Worm (Caenorhabditis elegans) whole organism, mixed stage, embryonic: ENCODE results near the gene str-33.

Experiments
- bed-3 ChIP-seq: fragments of 200-800 bp; sonication (Bioruptor generic); optimal IDR thresholded peaks from 3 replicates; lab custom pipeline; 2018; ENCODE audit warnings: mild to moderate bottlenecking, missing genetic modification characterization, moderate library complexity, missing compliant biosample characterization
- blmp-1 ChIP-seq: fragments of 150-350 bp; optimal IDR thresholded peaks from 2 replicates; lab custom pipeline; 2014; ENCODE audit warnings: missing biosample characterization, missing genetic modification characterization
- ceh-39 ChIP-seq: fragments of 150-350 bp; optimal IDR thresholded peaks from 2 replicates; lab custom pipeline; 2014; ENCODE audit warnings: missing biosample characterization, missing genetic modification characterization
- ceh-43 ChIP-seq: fragments of 200-800 bp; sonication (Bioruptor generic); optimal IDR thresholded peaks from 2 replicates; lab custom pipeline; 2018; ENCODE audit warnings: mild to moderate bottlenecking, missing genetic modification characterization, moderate library complexity, missing compliant biosample characterization
- ceh-83 ChIP-seq: fragments of 200-800 bp; sonication (Bioruptor generic); optimal IDR thresholded peaks from 2 replicates; lab custom pipeline; 2018; ENCODE audit warnings: mild to moderate bottlenecking, missing genetic modification characterization, missing compliant biosample characterization
- ces-1 ChIP-seq: fragments of 150-350 bp; optimal IDR thresholded peaks from 2 replicates; lab custom pipeline; 2014; ENCODE audit warnings: missing biosample characterization, missing genetic modification reagents, missing genetic modification characterization
- cnd-1 ChIP-seq: fragments of 200-800 bp; sonication (Bioruptor generic); optimal IDR thresholded peaks from 2 replicates; lab custom pipeline; 2018; ENCODE audit warnings: mild to moderate bottlenecking, missing genetic modification characterization, missing compliant biosample characterization
- drap-1 ChIP-seq: fragments of 200-800 bp; sonication (Bioruptor generic); optimal IDR thresholded peaks from 3 replicates; lab custom pipeline; 2018; ENCODE audit warnings: mild to moderate bottlenecking, missing genetic modification characterization, missing compliant biosample characterization
- elt-1 ChIP-seq: sonication (generic microtip); optimal IDR thresholded peaks from 2 replicates; lab custom pipeline; 2017; ENCODE audit warnings: missing genetic modification characterization, mild to moderate bottlenecking, missing compliant biosample characterization, antibody characterized with exemption, moderate library complexity, borderline replicate concordance; ENCODE audit not compliant: insufficient read depth
- elt-3 ChIP-seq: fragments of 150-350 bp; optimal IDR thresholded peaks from 2 replicates; lab custom pipeline; 2014; ENCODE audit warnings: missing biosample characterization, missing genetic modification characterization
- flh-1 ChIP-seq: fragments of 200-800 bp; sonication (Bioruptor generic); optimal IDR thresholded peaks from 2 replicates; lab custom pipeline; 2018; ENCODE audit warnings: mild to moderate bottlenecking, missing genetic modification characterization, moderate library complexity, missing compliant biosample characterization
- ham-2 ChIP-seq: fragments of 200-800 bp; sonication (Bioruptor generic); optimal IDR thresholded peaks from 2 replicates; lab custom pipeline; 2018; ENCODE audit warnings: mild to moderate bottlenecking, missing genetic modification characterization, missing compliant biosample characterization
- hlh-1 ChIP-seq: fragments of 150-350 bp; optimal IDR thresholded peaks from 2 replicates; lab custom pipeline; 2014; ENCODE audit warnings: missing biosample characterization, missing genetic modification reagents, missing genetic modification characterization
- lin-13 ChIP-seq: fragments of 150-350 bp; optimal IDR thresholded peaks from 2 replicates; lab custom pipeline; 2014; ENCODE audit warnings: missing biosample characterization, missing genetic modification characterization
- lin-32 ChIP-seq: fragments of 200-800 bp; sonication (Bioruptor generic); optimal IDR thresholded peaks from 2 replicates; lab custom pipeline; 2018; ENCODE audit warnings: mild to moderate bottlenecking, missing genetic modification characterization, missing compliant biosample characterization
- lsy-2 ChIP-seq: fragments of 150-350 bp; optimal IDR thresholded peaks from 2 replicates; lab custom pipeline; 2014; ENCODE audit warnings: missing biosample characterization, missing genetic modification characterization
- mab-5 ChIP-seq: fragments of 150-350 bp; optimal IDR thresholded peaks from 2 replicates; lab custom pipeline; 2014; ENCODE audit warnings: missing biosample characterization, missing genetic modification characterization
- mep-1 ChIP-seq: fragments of 150-350 bp; optimal IDR thresholded peaks from 2 replicates; lab custom pipeline; 2017; ENCODE audit warnings: missing biosample characterization, missing genetic modification reagents, missing genetic modification characterization, inconsistent platforms
- mls-2 ChIP-seq: sonication (generic microtip); optimal IDR thresholded peaks from 2 replicates; lab custom pipeline; 2016; ENCODE audit warnings: mild to moderate bottlenecking, missing genetic modification characterization, moderate library complexity, missing compliant biosample characterization
- nhr-12 ChIP-seq: fragments of 150-350 bp; optimal IDR thresholded peaks from 2 replicates; lab custom pipeline; 2014; ENCODE audit warnings: missing biosample characterization, missing genetic modification characterization
- nhr-2 ChIP-seq: fragments of 150-350 bp; optimal IDR thresholded peaks from 2 replicates; lab custom pipeline; 2014; ENCODE audit warnings: missing biosample characterization, missing genetic modification characterization
- nhr-237 ChIP-seq: fragments of 150-350 bp; optimal IDR thresholded peaks from 2 replicates; lab custom pipeline; 2014; ENCODE audit warnings: missing biosample characterization, missing genetic modification characterization
- nhr-28 ChIP-seq: fragments of 150-350 bp; optimal IDR thresholded peaks from 2 replicates; lab custom pipeline; 2014; ENCODE audit warnings: missing biosample characterization, missing genetic modification characterization
- nhr-76 ChIP-seq: sonication (generic microtip); optimal IDR thresholded peaks from 2 replicates; lab custom pipeline; 2017; ENCODE audit warnings: missing biosample characterization, missing genetic modification characterization
- pha-4 ChIP-seq: fragments of 150-350 bp; optimal IDR thresholded peaks from 2 replicates; lab custom pipeline; 2018; ENCODE audit warnings: missing biosample characterization, missing genetic modification reagents, missing genetic modification characterization
- snpc-4 ChIP-seq: fragments of 150-350 bp; optimal IDR thresholded peaks from 2 replicates; lab custom pipeline; 2014; ENCODE audit warnings: missing biosample characterization, missing genetic modification characterization
- sptf-1 ChIP-seq: sonication (generic microtip); optimal IDR thresholded peaks from 2 replicates; lab custom pipeline; 2017; ENCODE audit warnings: mild to moderate bottlenecking, missing genetic modification characterization, moderate library complexity, missing compliant biosample characterization
- tbx-8 ChIP-seq: fragments of 200-800 bp; sonication (Bioruptor generic); optimal IDR thresholded peaks from 2 replicates; lab custom pipeline; 2018; ENCODE audit warnings: mild to moderate bottlenecking, missing genetic modification characterization, moderate library complexity, missing compliant biosample characterization
- unc-120 ChIP-seq: sonication (generic microtip); optimal IDR thresholded peaks from 2 replicates; lab custom pipeline; 2017; ENCODE audit warnings: missing genetic modification characterization, missing compliant biosample characterization; ENCODE audit not compliant: poor library complexity, severe bottlenecking
- unc-39 ChIP-seq: fragments of 150-350 bp; optimal IDR thresholded peaks from 2 replicates; lab custom pipeline; 2014; ENCODE audit warnings: missing biosample characterization, missing genetic modification characterization
- unc-62 ChIP-seq: fragments of 150-350 bp; optimal IDR thresholded peaks from 2 replicates; lab custom pipeline; 2014; ENCODE audit warnings: missing biosample characterization, missing genetic modification reagents, missing genetic modification characterization
- zip-8 ChIP-seq: fragments of 150-350 bp; optimal IDR thresholded peaks from 2 replicates; lab custom pipeline; 2014; ENCODE audit warnings: missing biosample characterization, missing genetic modification characterization
- ztf-11 ChIP-seq: fragments of 150-350 bp; optimal IDR thresholded peaks from 2 replicates; lab custom pipeline; 2014; ENCODE audit warnings: missing biosample characterization, missing genetic modification characterization

Gene str-33

ce11 chrV:2740228-2740627 lies 11.9 kb downstream of the str-33 start, which contains the start of gene srg-61:
Gene srg-61, minus strand, starts transcription at chrV:2740328.
- TF ChIP-seq pha-4 (no peak), nhr-237 (tag; lab: Kevin White, UChicago) (no peak)

- TF ChIP-seq cnd-1 (tag; lab: Kevin White, UChicago) (no peak), mep-1 (tag; lab: Kevin White, UChicago) (no peak), pha-4 (no peak)
Measured at ce11 chrV:2742298-2742697, 14.0 kb downstream of the str-33 start, which contains the start of gene srg-62. Gene srg-62, minus strand, starts transcription at chrV:2742398.

- TF ChIP-seq snpc-4 (no peak), nhr-76 (tag; lab: Kevin White, UChicago) (no peak), unc-120 (tag; lab: Kevin White, UChicago) (no peak), unc-39 (no peak), elt-1 (tag; lab: Kevin White, UChicago) (no peak), ceh-39 (tag; lab: Kevin White, UChicago) (no peak), hlh-1 (tag; lab: Kevin White, UChicago) (no peak), pha-4 (no peak), elt-3 (tag; lab: Kevin White, UChicago) (no peak), sptf-1 (no peak), mls-2 (no peak), zip-8 (tag; lab: Kevin White, UChicago) (no peak), nhr-12 (tag; lab: Kevin White, UChicago) (no peak), ceh-43 (GFP tag; lab: Kevin White, UChicago) (no peak), ztf-11 (no peak), ham-2 (GFP tag; lab: Kevin White, UChicago) (no peak), mep-1 (tag; lab: Kevin White, UChicago) (no peak), bed-3 (GFP tag; lab: Kevin White, UChicago) (no peak), tbx-8 (GFP tag; lab: Kevin White, UChicago) (no peak), lin-32 (no peak)
Measured at ce11 chrV:2746404-2746803, 18.1 kb downstream of the str-33 start.

- TF ChIP-seq lin-32, result no peak
- no peak for TF ChIP-seq mep-1 (tag; lab: Kevin White, UChicago)
- TF ChIP-seq ztf-11, result no peak
- no peak for TF ChIP-seq pha-4
- TF ChIP-seq mab-5 (tag; lab: Kevin White, UChicago), result no peak
- TF ChIP-seq nhr-2 (tag; lab: Kevin White, UChicago), result no peak
- TF ChIP-seq ham-2 (GFP tag; lab: Kevin White, UChicago), result no peak
- TF ChIP-seq bed-3 (GFP tag; lab: Kevin White, UChicago), result no peak
- no peak for TF ChIP-seq ceh-83 (GFP tag; lab: Kevin White, UChicago)
- no peak for TF ChIP-seq ceh-43 (GFP tag; lab: Kevin White, UChicago)
- TF ChIP-seq elt-1 (tag; lab: Kevin White, UChicago), result no peak
- TF ChIP-seq ces-1 (GFP tag; lab: Kevin White, UChicago), result no peak
- no peak for TF ChIP-seq unc-120 (tag; lab: Kevin White, UChicago)
- no peak for TF ChIP-seq nhr-28 (tag; lab: Kevin White, UChicago)
- TF ChIP-seq cnd-1 (tag; lab: Kevin White, UChicago), result no peak
- TF ChIP-seq unc-62 (GFP tag; lab: Kevin White, UChicago), result no peak
Measured at ce11 chrV:2750006-2750405, 21.7 kb downstream of the str-33 start, which contains the start of gene srx-24. Gene srx-24, minus strand, starts transcription at chrV:2750106.

- TF ChIP-seq ceh-39 (tag; lab: Kevin White, UChicago) (no peak), ceh-83 (GFP tag; lab: Kevin White, UChicago) (no peak), lin-13 (tag; lab: Kevin White, UChicago) (no peak), nhr-237 (tag; lab: Kevin White, UChicago) (no peak), nhr-76 (tag; lab: Kevin White, UChicago) (no peak), mep-1 (tag; lab: Kevin White, UChicago) (no peak), snpc-4 (no peak), elt-1 (tag; lab: Kevin White, UChicago) (no peak), tbx-8 (GFP tag; lab: Kevin White, UChicago) (no peak), blmp-1 (tag; lab: Kevin White, UChicago) (no peak), lin-32 (no peak), lsy-2 (tag; lab: Kevin White, UChicago) (no peak), sptf-1 (no peak), pha-4 (no peak), unc-120 (tag; lab: Kevin White, UChicago) (no peak), elt-3 (tag; lab: Kevin White, UChicago) (no peak), drap-1 (GFP tag; lab: Kevin White, UChicago) (no peak), mab-5 (tag; lab: Kevin White, UChicago) (no peak), flh-1 (GFP tag; lab: Kevin White, UChicago) (no peak), unc-39 (no peak)
Measured at ce11 chrV:2753007-2753406, 24.7 kb downstream of the str-33 start, which contains the start of gene srx-26. Gene srx-26, minus strand, starts transcription at chrV:2753107.
